Fruit fly (Drosophila melanogaster): ENCODE measurements at regions not wholly inside any gene's neighbourhood (a gene's known extent, or its start where the extent isn't known, plus 50 kb on each side); places are given as distances from the start of the nearest gene placed in this dataset.

dm6 chr3L:10332123-10332626 is 59.2 kb downstream of the Or67d start:
- TF ChIP-seq Abd-B (GFP tag; optimal IDR thresholded peaks at IDR 0.05) (no peak), dmrt93B (GFP tag; optimal IDR thresholded peaks at IDR 0.05) (no peak), usp (GFP tag; optimal IDR thresholded peaks at IDR 0.05) (no peak), brk (GFP tag; optimal IDR thresholded peaks at IDR 0.05) (peak; percentile 52), Hnf4 (GFP tag; optimal IDR thresholded peaks at IDR 0.05) (peak; percentile 7), pan (optimal IDR thresholded peaks at IDR 0.05) (no peak), jim (GFP tag; optimal IDR thresholded peaks at IDR 0.05) (no peak), Mio (GFP tag; optimal IDR thresholded peaks at IDR 0.05) (no peak), CG32264 (GFP tag; optimal IDR thresholded peaks at IDR 0.05) (no peak), OdsH (GFP tag; optimal IDR thresholded peaks at IDR 0.05) (no peak), N (GFP tag; optimal IDR thresholded peaks at IDR 0.05) (no peak), Dfd (GFP tag; optimal IDR thresholded peaks at IDR 0.05) (no peak), Dif (GFP tag; optimal IDR thresholded peaks at IDR 0.05; ENCODE audit: partially characterized antibody) (peak; percentile 0), Vsx2 (GFP tag; optimal IDR thresholded peaks at IDR 0.05; ENCODE audit: partially characterized antibody) (no peak), woc (GFP tag; optimal IDR thresholded peaks at IDR 0.05) (no peak), Hr78 (GFP tag; optimal IDR thresholded peaks at IDR 0.05) (no peak), Hr83 (GFP tag; optimal IDR thresholded peaks at IDR 0.05; ENCODE audit: poor library complexity, severe bottlenecking) (peak; percentile 80), h (GFP tag; optimal IDR thresholded peaks at IDR 0.05) (no peak), Myc (optimal IDR thresholded peaks at IDR 0.05) (no peak), CG9705 (GFP tag; optimal IDR thresholded peaks at IDR 0.05) (no peak), Rel (GFP tag; optimal IDR thresholded peaks at IDR 0.05) (peak; percentile 81), Rel (tag; optimal IDR thresholded peaks at IDR 0.05) (peak; percentile 12), fru (GFP tag; optimal IDR thresholded peaks at IDR 0.05) (no peak), psq (GFP tag; optimal IDR thresholded peaks at IDR 0.05) (no peak), HLH106 (tag; optimal IDR thresholded peaks at IDR 0.05) (no peak), rgr (GFP tag; optimal IDR thresholded peaks at IDR 0.05) (no peak), dl (GFP tag; optimal IDR thresholded peaks at IDR 0.05; ENCODE audit: insufficient read depth in 1 of 2, partially characterized antibody in 2 of 2) (peak in 1 of 2 experiments; percentile 18), Sp1 (GFP tag; optimal IDR thresholded peaks at IDR 0.05) (peak; percentile 1), tai (GFP tag; optimal IDR thresholded peaks at IDR 0.05) (no peak), lola (GFP tag; optimal IDR thresholded peaks at IDR 0.05) (no peak), br (GFP tag; optimal IDR thresholded peaks at IDR 0.05) (no peak), dsf (GFP tag; optimal IDR thresholded peaks at IDR 0.05; ENCODE audit: borderline replicate concordance) (no peak), CrebA (GFP tag; optimal IDR thresholded peaks at IDR 0.05; ENCODE audit: borderline replicate concordance) (peak; percentile 35), ey (GFP tag; optimal IDR thresholded peaks at IDR 0.05) (no peak), foxo (GFP tag; optimal IDR thresholded peaks at IDR 0.05) (no peak), sage (GFP tag; optimal IDR thresholded peaks at IDR 0.05) (peak; percentile 19), Jra (GFP tag; optimal IDR thresholded peaks at IDR 0.05) (no peak), sv (GFP tag; optimal IDR thresholded peaks at IDR 0.05) (no peak), GATAd (GFP tag; optimal IDR thresholded peaks at IDR 0.05) (no peak)

- TF ChIP-seq Vsx2 (GFP tag; optimal IDR thresholded peaks at IDR 0.05; ENCODE audit: partially characterized antibody) (no peak), Dif (GFP tag; optimal IDR thresholded peaks at IDR 0.05; ENCODE audit: partially characterized antibody) (no peak), dsf (GFP tag; optimal IDR thresholded peaks at IDR 0.05; ENCODE audit: borderline replicate concordance) (no peak), Hr83 (GFP tag; optimal IDR thresholded peaks at IDR 0.05; ENCODE audit: poor library complexity, severe bottlenecking) (no peak), Sp1 (GFP tag; optimal IDR thresholded peaks at IDR 0.05) (no peak), N (GFP tag; optimal IDR thresholded peaks at IDR 0.05) (no peak), Hr78 (GFP tag; optimal IDR thresholded peaks at IDR 0.05) (no peak)
These were observed 61.0 kb downstream of the Or67d start for dm6 chr3L:10334006-10334405.

Measured in whole organism, wandering third instar larva.